Worm (Caenorhabditis elegans) whole organism, L1 larva: ENCODE results near the gene srh-194.

Experiments used
- dpl-1 ChIP-seq, 3 experiments: fragments of 150-350 bp in 2 of 3; sonication (generic microtip) in 1 of 3; optimal IDR thresholded peaks; 2 replicates each; lab custom pipeline; 2014 to 2017; ENCODE audit warnings: missing biosample characterization in 3 of 3, missing genetic modification characterization in 3 of 3, missing genetic modification reagents in 3 of 3
- egl-27 ChIP-seq, 2 experiments: fragments of 150-350 bp in 1 of 2; sonication (generic microtip); optimal IDR thresholded peaks; 3 replicates each; lab custom pipeline; 2017 to 2018; ENCODE audit warnings: missing biosample characterization in 2 of 2, missing genetic modification characterization in 2 of 2, missing genetic modification reagents in 2 of 2
- mef-2 ChIP-seq: fragments of 150-350 bp; optimal IDR thresholded peaks from 2 replicates; lab custom pipeline; 2014; ENCODE audit warnings: missing biosample characterization, missing genetic modification characterization
- ztf-11 ChIP-seq, 2 experiments: sonication (generic microtip); optimal IDR thresholded peaks; 2 replicates each; lab custom pipeline; 2016 to 2017; ENCODE audit warnings: missing genetic modification characterization in 2 of 2, missing biosample characterization in 1 of 2, missing compliant biosample characterization in 1 of 2

DNA sequence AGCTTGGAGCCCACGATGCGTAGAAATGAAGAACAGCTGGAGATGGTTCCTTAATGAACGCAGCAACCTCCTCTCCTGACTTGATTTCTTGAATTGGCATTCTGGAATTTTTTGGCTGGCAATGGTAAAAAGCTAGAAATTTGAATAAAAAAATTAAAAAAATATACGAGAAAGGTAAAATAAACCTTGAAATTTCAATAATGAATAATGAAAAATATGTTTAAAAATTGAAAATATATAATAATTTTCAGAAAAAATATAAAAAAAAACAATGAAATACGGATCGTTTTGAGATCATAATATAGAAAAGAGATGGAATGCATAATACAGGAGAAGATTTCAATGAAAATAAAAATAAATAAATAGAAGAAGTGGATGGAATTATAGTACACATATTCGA, 47.9 kb upstream of the srh-194 start, which contains the start of gene glrx-3:
- TF ChIP-seq mef-2 (tag; lab: Kevin White, UChicago) (no peak), dpl-1 (GFP tag; optimal IDR thresholded peaks at IDR 0.05; lab: Kevin White, UChicago) (no peak), ztf-11 (tag; optimal IDR thresholded peaks at IDR 0.05; lab: Kevin White, UChicago) (no peak), egl-27 (tag; optimal IDR thresholded peaks at IDR 0.05; lab: Kevin White, UChicago) (no peak)
